Worm (Caenorhabditis elegans): ENCODE measurements around the gene Y39F10C.3.

DNA sequence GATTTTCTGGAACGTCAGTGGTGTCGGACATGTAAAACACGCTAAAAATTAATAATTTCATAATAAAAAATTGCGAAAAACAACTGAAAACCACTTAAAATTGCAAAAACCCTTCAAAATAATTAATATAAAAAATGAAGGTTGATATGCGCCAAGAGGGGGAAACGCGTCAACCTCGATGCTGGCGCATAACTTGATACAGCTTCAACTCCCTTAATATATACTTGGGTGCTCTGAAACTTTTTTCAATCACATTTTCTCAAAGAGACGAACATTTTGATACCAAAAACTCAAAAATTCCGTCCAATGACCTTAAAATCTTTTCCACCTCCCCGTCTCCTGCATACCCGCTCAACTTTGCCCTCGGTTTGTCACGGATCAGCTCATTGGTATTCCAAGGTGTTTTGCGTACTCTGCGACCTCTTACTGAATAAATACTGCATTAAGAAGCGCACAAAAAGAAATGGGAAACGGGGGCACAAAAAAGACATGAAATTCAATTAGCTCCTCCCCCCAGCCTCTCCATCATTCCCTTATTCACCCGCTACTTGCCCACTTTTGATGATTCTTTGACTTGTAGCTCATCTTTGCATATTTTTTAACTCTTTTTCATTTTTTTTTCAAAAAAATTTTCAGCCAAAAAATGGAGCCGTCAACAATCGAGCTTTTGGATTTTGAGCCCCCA is 23.8 kb upstream of the Y39F10C.3 start, which contains the start of the genes K07E8.7 and frpr-14:
- 0 out of 2 replicates have a peak, but pooled peaks have one; percentile 16 for TF ChIP-seq tab-1 (GFP tag; IDR thresholded peaks at IDR 0.05)
- TF ChIP-seq ztf-29 (GFP tag; IDR thresholded peaks at IDR 0.05): no peak
- no peak for TF ChIP-seq flt-1 (GFP tag; IDR thresholded peaks at IDR 0.05)
- no peak for TF ChIP-seq T22C8.4 (GFP tag; IDR thresholded peaks at IDR 0.05)
- no peak for TF ChIP-seq cog-1 (tag; optimal IDR thresholded peaks at IDR 0.05)
- TF ChIP-seq med-1 (GFP tag; optimal IDR thresholded peaks at IDR 0.05; ENCODE audit: insufficient read depth): no peak
- no peak for TF ChIP-seq klf-2 (GFP tag; conservative IDR thresholded peaks at IDR 0.05)
